Worm (Caenorhabditis elegans): ENCODE results near the gene C28C12.1.

Gene C28C12.1

DNA sequence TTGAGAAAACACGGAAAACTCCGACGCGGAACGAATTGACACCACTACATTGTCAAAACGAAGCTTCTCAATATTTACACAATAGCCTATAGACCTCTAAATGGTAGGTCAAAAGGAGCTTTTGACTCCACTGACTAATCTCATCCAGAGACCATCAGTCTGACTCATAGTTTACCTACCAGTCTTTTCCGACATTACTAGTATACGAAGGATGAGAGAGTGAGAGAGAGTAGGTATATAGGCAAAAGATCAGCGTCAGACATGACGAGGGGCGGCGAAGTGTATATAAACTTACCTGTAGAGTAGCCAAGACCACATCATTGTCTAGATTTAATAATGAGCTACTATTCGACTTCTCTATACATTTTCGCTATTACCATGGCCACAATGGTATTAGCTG lies 14.3 kb upstream of the C28C12.1 start, which contains the start of gene srlf-3:
Gene srlf-3, plus strand, starts transcription at position 301 of the 400 bp plus-strand sequence.
- TF ChIP-seq elt-3 (tag; optimal IDR thresholded peaks at IDR 0.05) (no peak), nhr-25 (tag; optimal IDR thresholded peaks at IDR 0.05) (no peak), unc-62 (GFP tag; optimal IDR thresholded peaks at IDR 0.05) (no peak), eor-1 (tag; optimal IDR thresholded peaks at IDR 0.05) (no peak), fkh-2 (tag; optimal IDR thresholded peaks at IDR 0.05) (no peak), pqm-1 (tag; optimal IDR thresholded peaks at IDR 0.05) (no peak), zag-1 (tag; optimal IDR thresholded peaks at IDR 0.05) (no peak), mml-1 (tag; optimal IDR thresholded peaks at IDR 0.05) (no peak), ZK546.5 (tag; optimal IDR thresholded peaks at IDR 0.05) (no peak), lsy-12 (tag; optimal IDR thresholded peaks at IDR 0.05) (no peak), ceh-28 (tag; optimal IDR thresholded peaks at IDR 0.05) (no peak), egl-27 (tag; optimal IDR thresholded peaks at IDR 0.05) (no peak), nhr-23 (tag; optimal IDR thresholded peaks at IDR 0.05) (no peak), nhr-12 (tag; optimal IDR thresholded peaks at IDR 0.05) (no peak), unc-39 (tag; optimal IDR thresholded peaks at IDR 0.05) (no peak), aly-2 (tag; optimal IDR thresholded peaks at IDR 0.05) (no peak), R02D3.7 (tag; optimal IDR thresholded peaks at IDR 0.05) (no peak)

DNA sequence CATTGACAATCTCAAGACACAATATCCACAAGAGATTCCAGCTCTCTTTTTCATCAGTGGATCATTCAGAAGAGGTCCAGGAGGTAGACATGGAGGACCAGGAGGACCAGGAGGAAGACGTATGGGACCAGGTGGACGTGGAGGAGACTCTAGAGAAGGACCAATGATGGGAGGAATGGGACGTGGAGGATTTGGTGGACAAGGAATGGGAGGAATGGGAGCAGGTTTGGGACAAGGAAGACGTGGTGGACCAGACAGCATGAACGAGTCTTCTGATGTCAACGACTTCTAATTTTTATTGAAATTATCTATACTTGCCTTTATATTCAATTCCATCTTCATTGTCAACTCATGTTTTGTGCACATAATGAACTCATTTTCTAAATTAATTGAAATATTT lies 13.4 kb upstream of the C28C12.1 start:
- no peak for TF ChIP-seq nhr-25 (tag; optimal IDR thresholded peaks at IDR 0.05)
- no peak for TF ChIP-seq jun-1 (tag; optimal IDR thresholded peaks at IDR 0.05)
- TF ChIP-seq fos-1 (tag; optimal IDR thresholded peaks at IDR 0.05): no peak
- no peak for TF ChIP-seq unc-62 (GFP tag; optimal IDR thresholded peaks at IDR 0.05)
- no peak for TF ChIP-seq aly-2 (tag; optimal IDR thresholded peaks at IDR 0.05)
- TF ChIP-seq elt-1 (tag; optimal IDR thresholded peaks at IDR 0.05): no peak
- TF ChIP-seq ama-1 (optimal IDR thresholded peaks at IDR 0.05): no peak
- TF ChIP-seq mml-1 (tag; optimal IDR thresholded peaks at IDR 0.05): no peak
- TF ChIP-seq skn-1 (tag; optimal IDR thresholded peaks at IDR 0.05): no peak
- TF ChIP-seq lin-39 (tag; optimal IDR thresholded peaks at IDR 0.05): no peak
- TF ChIP-seq nhr-237 (tag; optimal IDR thresholded peaks at IDR 0.05): no peak
- no peak for TF ChIP-seq snpc-4 (tag; optimal IDR thresholded peaks at IDR 0.05)
- TF ChIP-seq unc-39 (tag; optimal IDR thresholded peaks at IDR 0.05): no peak
- TF ChIP-seq egl-27 (tag; optimal IDR thresholded peaks at IDR 0.05): no peak
- no peak for TF ChIP-seq nfya-1 (tag; optimal IDR thresholded peaks at IDR 0.05; ENCODE audit: insufficient read depth)
- no peak for TF ChIP-seq ztf-11 (tag; optimal IDR thresholded peaks at IDR 0.05)
- TF ChIP-seq elt-3 (tag; optimal IDR thresholded peaks at IDR 0.05): no peak
- TF ChIP-seq nhr-77 (tag; optimal IDR thresholded peaks at IDR 0.05): no peak
- no peak for TF ChIP-seq ceh-16 (tag; optimal IDR thresholded peaks at IDR 0.05)

DNA sequence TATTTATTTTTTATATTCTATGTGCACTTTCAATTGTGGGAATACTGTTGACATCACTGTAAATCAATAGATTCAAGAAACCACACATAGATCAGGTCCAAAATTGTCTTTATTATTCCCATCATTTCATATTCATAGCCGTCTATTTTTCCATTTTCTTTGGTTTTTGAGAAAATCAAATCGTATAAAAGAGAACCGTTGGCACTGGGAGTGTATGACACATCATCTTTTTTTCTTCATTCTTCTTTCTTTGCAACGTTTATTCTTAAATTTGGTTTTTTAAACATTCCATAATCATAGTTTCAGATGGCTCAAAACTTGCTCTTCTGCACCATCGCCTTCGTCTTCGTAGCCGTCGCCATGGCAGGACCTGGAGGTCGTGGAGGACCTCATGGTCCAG lies 11.6 kb upstream of the C28C12.1 start, which contains the start of gene srlf-2:
Gene srlf-2, plus strand, starts transcription at position 301 of the 400 bp plus-strand sequence.
- TF ChIP-seq unc-39 (tag; optimal IDR thresholded peaks at IDR 0.05): no peak
- no peak for TF ChIP-seq nhr-12 (tag; optimal IDR thresholded peaks at IDR 0.05)
- TF ChIP-seq fkh-10 (GFP tag; optimal IDR thresholded peaks at IDR 0.05): no peak
- no peak for TF ChIP-seq eor-1 (tag; optimal IDR thresholded peaks at IDR 0.05)
- no peak for TF ChIP-seq egl-5 (tag; optimal IDR thresholded peaks at IDR 0.05)
- no peak for TF ChIP-seq aly-2 (tag; optimal IDR thresholded peaks at IDR 0.05)
- TF ChIP-seq ama-1 (optimal IDR thresholded peaks at IDR 0.05): no peak
- TF ChIP-seq unc-62 (GFP tag; optimal IDR thresholded peaks at IDR 0.05): no peak
- no peak for TF ChIP-seq nhr-23 (tag; optimal IDR thresholded peaks at IDR 0.05)
- no peak for TF ChIP-seq ztf-11 (tag; optimal IDR thresholded peaks at IDR 0.05)
- TF ChIP-seq lin-15B (tag; optimal IDR thresholded peaks at IDR 0.05): no peak
- TF ChIP-seq nhr-11 (tag; optimal IDR thresholded peaks at IDR 0.05): no peak
- no peak for TF ChIP-seq nhr-237 (tag; optimal IDR thresholded peaks at IDR 0.05)
- TF ChIP-seq elt-3 (tag; optimal IDR thresholded peaks at IDR 0.05): no peak
- no peak for TF ChIP-seq pqm-1 (tag; optimal IDR thresholded peaks at IDR 0.05)
- no peak for TF ChIP-seq ZK546.5 (tag; optimal IDR thresholded peaks at IDR 0.05)
- no peak for TF ChIP-seq ceh-82 (tag; optimal IDR thresholded peaks at IDR 0.05)
- TF ChIP-seq snpc-4 (tag; optimal IDR thresholded peaks at IDR 0.05): no peak

DNA sequence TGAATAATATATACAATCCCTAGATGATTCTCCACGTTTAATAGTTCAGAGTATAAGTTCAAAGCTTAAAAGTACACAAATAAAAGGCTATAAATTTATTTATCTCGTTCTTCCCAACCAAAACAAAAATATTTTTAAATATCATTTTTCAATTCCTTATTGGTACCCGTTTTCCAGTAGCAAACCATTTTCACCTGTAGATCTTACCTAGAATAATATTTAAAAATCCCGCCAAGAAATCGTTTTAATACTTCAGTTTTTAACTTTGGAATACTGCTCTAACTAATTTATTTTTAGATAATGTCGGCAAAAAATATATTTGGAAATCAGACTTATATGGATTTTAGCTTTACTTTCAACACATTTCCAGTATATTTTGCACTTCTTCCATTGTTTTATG lies 9.2 kb upstream of the C28C12.1 start, which contains the start of gene sru-7:
Gene sru-7, plus strand, starts transcription at position 301 of the 400 bp plus-strand sequence.
- TF ChIP-seq aly-2 (tag; optimal IDR thresholded peaks at IDR 0.05) (no peak), hmg-11 (tag; optimal IDR thresholded peaks at IDR 0.05) (no peak), daf-12 (tag; optimal IDR thresholded peaks at IDR 0.05) (no peak), skn-1 (tag; optimal IDR thresholded peaks at IDR 0.05) (no peak), ZK546.5 (tag; optimal IDR thresholded peaks at IDR 0.05) (no peak), nhr-43 (tag; optimal IDR thresholded peaks at IDR 0.05; ENCODE audit: poor library complexity, severe bottlenecking) (no peak), lin-39 (tag; optimal IDR thresholded peaks at IDR 0.05) (no peak), nhr-67 (tag; optimal IDR thresholded peaks at IDR 0.05) (no peak), mml-1 (tag; optimal IDR thresholded peaks at IDR 0.05) (no peak), unc-62 (GFP tag; optimal IDR thresholded peaks at IDR 0.05) (no peak), nhr-77 (tag; optimal IDR thresholded peaks at IDR 0.05) (no peak)
